Fruit fly (Drosophila melanogaster) ovary, adult (tissue): Measurements from ENCODE around the gene chic.

Experiments used
- CG17801 ChIP-seq: fragments of 200-800 bp; optimal IDR thresholded peaks from 2 replicates; lab custom pipeline; 2019; ENCODE audit warnings: missing biosample characterization, mild to moderate bottlenecking, missing genetic modification characterization, moderate library complexity; ENCODE audit not compliant: partially characterized antibody

chic gene

DNA sequence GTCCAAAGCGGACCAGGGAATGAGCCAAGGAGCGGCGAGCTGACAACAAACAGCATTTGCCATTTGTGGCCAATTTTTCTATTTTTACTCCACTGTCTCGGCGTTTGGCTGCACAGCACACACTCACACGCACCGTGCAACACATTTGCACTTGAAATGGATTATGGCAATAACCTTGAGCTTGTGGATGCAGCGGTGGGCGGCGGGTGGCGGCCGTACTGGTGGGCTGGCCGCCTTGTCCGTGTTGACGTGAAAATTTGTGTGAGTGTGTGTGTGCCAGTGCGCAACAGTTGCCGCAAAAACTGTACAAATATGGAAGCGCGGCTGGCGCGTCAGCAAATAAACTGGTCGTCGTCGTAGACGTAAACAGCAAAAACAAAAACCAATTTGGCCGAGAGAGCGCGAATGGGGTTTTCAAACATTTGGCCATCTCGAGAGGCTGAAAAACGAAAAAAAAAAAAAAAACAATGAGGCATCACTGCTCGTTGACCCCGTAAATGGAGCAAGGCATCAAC lies 5.7 kb downstream of the chic start:
- TF ChIP-seq CG17801 (GFP tag; lab: Kevin White, UChicago): no peak

dm6 chr2L:5974122-5974521 lies 6.7 kb downstream of the chic start:
- no peak for TF ChIP-seq CG17801 (GFP tag; lab: Kevin White, UChicago)

DNA sequence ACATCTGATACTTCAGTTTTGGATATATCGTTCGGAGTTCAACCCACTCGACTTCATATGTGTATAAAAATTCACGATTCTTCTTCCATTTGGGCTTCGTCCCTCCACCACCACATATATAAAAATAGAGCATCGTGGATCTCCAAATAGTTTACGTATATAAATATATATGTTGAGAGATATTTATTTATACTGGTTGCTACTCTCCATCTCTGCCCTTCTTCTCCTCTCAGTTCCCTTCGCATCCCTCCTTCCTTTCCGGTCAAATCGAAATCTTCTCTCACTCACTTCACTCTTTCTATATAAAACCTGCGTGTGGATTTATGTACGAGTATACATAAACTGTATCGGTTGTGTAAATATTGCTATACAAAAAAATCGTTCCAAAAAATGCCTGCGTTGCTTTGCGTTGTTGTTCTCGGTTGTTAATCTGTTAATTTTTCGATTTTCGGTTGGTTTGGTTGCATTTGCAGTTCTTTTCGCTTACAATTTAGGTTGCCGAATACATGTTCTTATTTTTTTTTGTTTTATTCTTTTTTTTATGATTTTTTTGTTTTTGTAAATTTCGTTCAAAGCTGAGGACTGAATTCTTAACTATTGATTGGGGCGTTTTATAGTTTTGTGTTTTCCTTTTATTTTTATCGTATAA lies 8.1 kb downstream of the chic start:
- TF ChIP-seq CG17801 (GFP tag; lab: Kevin White, UChicago): no peak

dm6 chr2L:5972005-5972404 lies 8.8 kb downstream of the chic start:
- peak; percentile 0 for TF ChIP-seq CG17801 (GFP tag; lab: Kevin White, UChicago)

dm6 chr2L:5971093-5971808 lies 9.6 kb downstream of the chic start:
- TF ChIP-seq CG17801 (GFP tag; lab: Kevin White, UChicago): no peak

dm6 chr2L:5969559-5969958 lies 11.3 kb downstream of the chic start, which contains the start of gene Ucp4B:
TSS of gene Ucp4B (plus strand) at chr2L:5969859.
- TF ChIP-seq CG17801 (GFP tag; lab: Kevin White, UChicago): no peak

DNA sequence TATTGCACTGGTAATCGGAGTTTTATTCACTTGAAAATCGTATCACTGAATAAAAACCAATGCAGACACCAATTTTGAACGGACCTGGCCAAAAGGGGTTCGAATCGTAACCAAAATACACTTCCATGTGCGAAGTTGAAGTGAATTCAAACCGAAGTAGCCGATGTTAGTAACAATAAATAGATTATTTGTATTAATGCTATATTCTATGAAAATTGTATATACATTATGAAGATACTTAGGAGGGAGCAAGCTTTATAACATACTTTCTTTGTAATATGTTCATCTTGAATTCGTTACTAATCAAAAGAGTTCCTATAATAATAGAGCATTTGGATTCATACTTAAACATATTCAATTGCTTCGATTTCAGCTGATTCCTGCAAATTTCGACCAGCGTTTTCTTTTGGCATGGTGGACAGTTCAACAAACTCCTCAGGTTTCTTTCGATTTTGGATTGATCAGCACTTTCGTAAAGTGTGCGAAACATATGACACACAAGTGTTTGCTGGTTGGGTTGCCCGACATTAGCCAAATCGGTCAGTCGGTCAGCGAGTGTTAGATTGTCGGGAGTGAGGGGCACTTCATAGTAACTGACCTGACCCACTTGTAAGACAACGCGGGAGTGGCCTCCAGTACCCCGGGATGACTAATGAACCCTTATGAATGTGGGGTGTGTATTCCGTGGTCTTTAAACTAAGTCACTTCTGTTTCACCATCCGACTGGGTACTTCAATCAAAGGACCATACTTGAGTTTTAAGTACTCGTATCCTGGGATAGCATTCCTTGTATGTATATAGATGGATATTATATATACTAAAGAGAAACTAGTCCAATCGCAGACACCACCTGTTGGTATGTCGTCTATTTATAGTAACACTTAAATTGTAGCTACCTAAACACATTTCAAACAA lies 12.9 kb downstream of the chic start, which contains the start of the genes CG13992 and Ucp4C:
CG13992 (minus strand) TSS at position 51 of the 915 bp plus-strand sequence.
Ucp4C (plus strand) TSS at position 865 of the 915 bp plus-strand sequence.
- peak; percentile 40 for TF ChIP-seq CG17801 (GFP tag; lab: Kevin White, UChicago)

dm6 chr2L:5964851-5965250 lies 16.0 kb downstream of the chic start, which contains the start of gene psd:
TSS of gene psd (minus strand) at chr2L:5964951.
- no peak for TF ChIP-seq CG17801 (GFP tag; lab: Kevin White, UChicago)

DNA sequence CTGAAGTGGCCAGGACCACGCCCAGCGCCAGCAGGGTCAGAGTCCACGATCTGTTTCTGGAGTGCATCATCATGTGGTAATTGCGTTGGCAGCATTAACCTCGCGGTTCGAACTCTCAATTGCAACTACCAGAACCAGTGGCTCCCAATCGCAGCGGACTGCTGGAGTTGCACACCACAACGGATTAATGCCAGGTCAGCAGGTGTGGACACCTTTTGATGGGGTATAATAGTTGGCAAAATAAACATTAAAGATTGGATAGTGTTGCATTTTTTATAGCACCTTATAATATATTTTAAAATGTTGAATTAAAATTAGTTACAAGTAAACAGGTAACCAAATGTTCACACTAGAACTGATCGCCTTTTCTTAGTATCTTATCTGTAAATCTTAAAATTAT lies 16.6 kb downstream of the chic start:
- no peak for TF ChIP-seq CG17801 (GFP tag; lab: Kevin White, UChicago)

DNA sequence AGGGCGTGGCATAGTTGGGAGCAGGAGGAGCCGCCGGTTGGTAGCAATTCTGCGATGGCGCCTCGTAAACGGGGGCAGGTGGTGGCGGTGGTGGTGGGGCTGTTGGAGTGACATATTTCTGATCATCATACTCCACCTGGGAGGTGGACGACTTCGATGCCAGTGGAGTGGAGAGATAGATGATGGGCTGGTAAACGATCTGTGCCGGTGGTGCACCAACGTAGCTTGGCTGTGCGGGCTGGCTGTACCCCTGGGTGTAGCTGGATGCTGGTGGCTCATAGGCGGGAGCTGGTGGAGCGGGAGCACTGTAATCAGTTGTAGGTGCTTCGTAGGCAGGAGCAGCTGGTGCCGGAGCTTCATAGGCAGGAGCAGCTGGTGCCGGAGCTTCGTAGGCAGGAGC lies 17.6 kb downstream of the chic start:
- no peak for TF ChIP-seq CG17801 (GFP tag; lab: Kevin White, UChicago)

- TF ChIP-seq CG17801 (GFP tag; lab: Kevin White, UChicago): no peak
Measured at dm6 chr2L:5961169-5961918, 19.5 kb downstream of the chic start.

dm6 chr2L:5959863-5960658 lies 20.8 kb downstream of the chic start, which contains the start of gene Vm26Aa:
TSS of gene Vm26Aa (minus strand) at chr2L:5960340.
- TF ChIP-seq CG17801 (GFP tag; lab: Kevin White, UChicago): no peak

dm6 chr2L:5958581-5959177 lies 22.1 kb downstream of the chic start, which contains the start of gene Vm26Ac:
TSS of gene Vm26Ac (minus strand) at chr2L:5958631.
- TF ChIP-seq CG17801 (GFP tag; lab: Kevin White, UChicago): no peak
